Worm (Caenorhabditis elegans) whole organism, early embryonic: Measurements from ENCODE around the gene lury-1.

Experiments used
- F13C5.2 ChIP-seq: sonication (generic microtip); optimal IDR thresholded peaks from 2 replicates; lab custom pipeline; 2017; ENCODE audit warnings: mild to moderate bottlenecking, missing genetic modification characterization, inconsistent platforms, missing compliant biosample characterization
- aly-1 ChIP-seq: sonication (generic microtip); optimal IDR thresholded peaks from 2 replicates; lab custom pipeline; 2016; ENCODE audit warnings: missing genetic modification characterization, missing compliant biosample characterization
- ama-1 ChIP-seq: fragments of 150-350 bp; optimal IDR thresholded peaks from 2 replicates; lab custom pipeline; 2014
- ceh-13 ChIP-seq: fragments of 200-800 bp; sonication (Bioruptor generic); optimal IDR thresholded peaks from 2 replicates; lab custom pipeline; 2018; ENCODE audit warnings: mild to moderate bottlenecking, missing genetic modification characterization, missing compliant biosample characterization
- flt-1 ChIP-seq: fragments of 200-800 bp; sonication (Bioruptor generic); IDR thresholded peaks from 2 replicates; pipeline ENCODE4 v1.3.6; 2022; ENCODE audit warnings: missing genetic modification characterization, missing compliant biosample characterization
- hmbx-1 ChIP-seq: sonication (generic microtip); optimal IDR thresholded peaks from 2 replicates; lab custom pipeline; 2016; ENCODE audit warnings: mild to moderate bottlenecking, missing genetic modification characterization, missing compliant biosample characterization
- pes-1 ChIP-seq: fragments of 200-800 bp; sonication (Bioruptor generic); IDR thresholded peaks from 2 replicates; pipeline ENCODE4 v1.3.6; 2022; ENCODE audit warnings: missing genetic modification reagents, missing genetic modification characterization, missing compliant biosample characterization
- scrt-1 ChIP-seq: fragments of 200-800 bp; sonication (Bioruptor generic); IDR thresholded peaks from 2 replicates; pipeline ENCODE4 v1.3.6; 2022; ENCODE audit warnings: missing genetic modification characterization, missing compliant biosample characterization
- sea-1 ChIP-seq: fragments of 200-800 bp; sonication (Bioruptor generic); conservative IDR thresholded peaks from 2 replicates; pipeline ENCODE4 v1.3.6; 2022; ENCODE audit warnings: missing genetic modification characterization, missing compliant biosample characterization
- tbx-11 ChIP-seq: fragments of 200-800 bp; sonication (Bioruptor generic); IDR thresholded peaks from 2 replicates; pipeline ENCODE4 v1.3.6; 2022; ENCODE audit warnings: missing genetic modification characterization, missing compliant biosample characterization
- tbx-37 ChIP-seq: fragments of 200-800 bp; sonication (Bioruptor generic); conservative IDR thresholded peaks from 2 replicates; pipeline ENCODE4 v1.3.6; 2022; ENCODE audit warnings: missing genetic modification reagents, missing genetic modification characterization, missing compliant biosample characterization
- tra-4 ChIP-seq: sonication (generic microtip); optimal IDR thresholded peaks from 2 replicates; lab custom pipeline; 2017; ENCODE audit warnings: missing genetic modification characterization, missing compliant biosample characterization

DNA sequence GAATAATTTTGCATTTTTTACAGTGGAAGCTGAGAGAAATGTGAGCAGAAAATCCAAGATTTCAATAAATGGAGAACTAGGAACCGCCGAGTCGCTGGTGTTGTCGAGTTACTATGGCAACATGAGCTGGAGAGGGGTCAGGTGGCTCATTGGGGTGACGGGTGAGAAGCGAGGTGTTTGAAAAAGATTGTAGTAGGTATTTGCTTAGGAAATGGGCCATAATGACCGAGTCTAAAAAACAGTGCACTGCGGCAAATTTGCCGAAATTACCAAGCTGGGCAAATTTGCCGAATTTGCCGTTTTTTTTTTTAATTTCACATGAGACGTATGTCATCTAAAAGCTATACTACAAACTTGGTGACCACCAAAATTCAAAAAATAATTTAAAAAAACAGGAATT is 16.2 kb downstream of the lury-1 start, which contains the start of gene osm-12:
- TF ChIP-seq aly-1 (no peak), ama-1 (lab: Kevin White, UChicago) (no peak), F13C5.2 (tag; lab: Kevin White, UChicago) (no peak), scrt-1 (no peak), pes-1 (GFP tag; lab: Robert Waterston, UW) (no peak), flt-1 (GFP tag; lab: Robert Waterston, UW) (no peak), tbx-37 (GFP tag; lab: Robert Waterston, UW) (no peak), tra-4 (tag; lab: Kevin White, UChicago) (no peak), tbx-11 (no peak), ceh-13 (GFP tag; lab: Kevin White, UChicago) (no peak), hmbx-1 (tag; lab: Kevin White, UChicago) (no peak), sea-1 (GFP tag; lab: Robert Waterston, UW) (no peak)
